Worm (Caenorhabditis elegans) whole organism, young adult: ENCODE results near the gene srlf-11.

Experiments used
- B0261.1 ChIP-seq: sonication (generic microtip); optimal IDR thresholded peaks from 2 replicates; lab custom pipeline; 2016; ENCODE audit warnings: mild to moderate bottlenecking, missing genetic modification characterization, moderate library complexity, missing compliant biosample characterization
- C17E4.6 ChIP-seq: fragments of 200-800 bp; sonication (Bioruptor generic); IDR thresholded peaks from 2 replicates; pipeline ENCODE4 v1.3.6; 2022; ENCODE audit warnings: missing genetic modification reagents, missing genetic modification characterization, missing compliant biosample characterization
- D2030.7 ChIP-seq: fragments of 200-800 bp; sonication (Bioruptor generic); IDR thresholded peaks from 2 replicates; pipeline ENCODE4 v1.3.6; 2022; ENCODE audit warnings: missing genetic modification reagents, missing genetic modification characterization, missing compliant biosample characterization
- F22D6.2 ChIP-seq: sonication (generic microtip); optimal IDR thresholded peaks from 2 replicates; lab custom pipeline; 2016; ENCODE audit warnings: mild to moderate bottlenecking, missing genetic modification characterization, missing compliant biosample characterization
- F23B12.7 ChIP-seq: sonication (generic microtip); optimal IDR thresholded peaks from 2 replicates; lab custom pipeline; 2017; ENCODE audit warnings: missing genetic modification characterization, mild to moderate bottlenecking, missing compliant biosample characterization, antibody characterized with exemption, moderate library complexity; ENCODE audit not compliant: insufficient read depth
- F33H1.4 ChIP-seq: fragments of 200-800 bp; sonication (Bioruptor generic); IDR thresholded peaks from 2 replicates; pipeline ENCODE4 v1.3.6; 2022; ENCODE audit warnings: missing genetic modification reagents, missing genetic modification characterization, missing compliant biosample characterization
- F39B2.1 ChIP-seq: fragments of 200-800 bp; sonication (Bioruptor generic); IDR thresholded peaks from 2 replicates; pipeline ENCODE4 v1.3.6; 2022; ENCODE audit warnings: missing genetic modification reagents, missing genetic modification characterization, missing compliant biosample characterization
- K12H6.12 ChIP-seq: fragments of 200-800 bp; sonication (Bioruptor generic); optimal IDR thresholded peaks from 2 replicates; lab custom pipeline; 2018; ENCODE audit warnings: mild to moderate bottlenecking, missing genetic modification characterization, missing compliant biosample characterization
- Y53G8AR.9 ChIP-seq: fragments of 200-800 bp; sonication (Bioruptor generic); conservative IDR thresholded peaks from 2 replicates; pipeline ENCODE4 v1.3.6; 2022; ENCODE audit warnings: missing genetic modification reagents, missing genetic modification characterization, missing compliant biosample characterization
- Y56A3A.18 ChIP-seq: fragments of 200-800 bp; sonication (Bioruptor generic); IDR thresholded peaks from 2 replicates; pipeline ENCODE4 v1.3.6; 2022; ENCODE audit warnings: missing genetic modification reagents, missing genetic modification characterization, missing compliant biosample characterization
- Y67H2A.10 ChIP-seq: fragments of 200-800 bp; sonication (Bioruptor generic); conservative IDR thresholded peaks from 2 replicates; pipeline ENCODE4 v1.3.6; 2022; ENCODE audit warnings: missing genetic modification reagents, missing genetic modification characterization, missing compliant biosample characterization
- aptf-2 ChIP-seq: fragments of 200-800 bp; sonication (Bioruptor generic); conservative IDR thresholded peaks from 2 replicates; pipeline ENCODE4 v1.3.6; 2022; ENCODE audit warnings: missing genetic modification reagents, missing genetic modification characterization, missing compliant biosample characterization
- athp-1 ChIP-seq: sonication (generic microtip); optimal IDR thresholded peaks from 2 replicates; lab custom pipeline; 2017; ENCODE audit warnings: mild to moderate bottlenecking, missing genetic modification characterization, missing compliant biosample characterization
- attf-6 ChIP-seq: fragments of 200-800 bp; sonication (Bioruptor generic); IDR thresholded peaks from 2 replicates; pipeline ENCODE4 v1.3.6; 2022; ENCODE audit warnings: missing genetic modification reagents, missing genetic modification characterization, missing compliant biosample characterization
- bed-1 ChIP-seq: fragments of 200-800 bp; sonication (Bioruptor generic); IDR thresholded peaks from 2 replicates; pipeline ENCODE4 v1.3.6; 2022; ENCODE audit warnings: missing genetic modification reagents, missing genetic modification characterization, missing compliant biosample characterization
- bed-2 ChIP-seq: fragments of 200-800 bp; sonication (Bioruptor generic); IDR thresholded peaks from 2 replicates; pipeline ENCODE4 v1.3.6; 2022; ENCODE audit warnings: missing genetic modification reagents, missing genetic modification characterization, missing compliant biosample characterization
- cebp-1 ChIP-seq, 2 experiments: fragments of 200-800 bp in 1 of 2; sonication (Bioruptor generic) in 1 of 2; sonication (generic microtip) in 1 of 2; IDR thresholded peaks in 1 of 2; optimal IDR thresholded peaks in 1 of 2; 2 replicates each; pipeline versions ENCODE4 v1.3.6 to Lab custom; 2017 to 2022; ENCODE audit warnings: missing compliant biosample characterization in 2 of 2, missing genetic modification characterization in 2 of 2, mild to moderate bottlenecking in 1 of 2, missing genetic modification reagents in 1 of 2, moderate library complexity in 1 of 2
- dox-1 ChIP-seq: fragments of 200-800 bp; sonication (Bioruptor generic); IDR thresholded peaks from 2 replicates; pipeline ENCODE4 v1.3.6; 2022; ENCODE audit warnings: missing genetic modification reagents, missing genetic modification characterization, missing compliant biosample characterization
- efl-1 ChIP-seq: fragments of 150-350 bp; optimal IDR thresholded peaks from 2 replicates; lab custom pipeline; 2014; ENCODE audit warnings: missing biosample characterization, missing genetic modification reagents, missing genetic modification characterization
- egl-18 ChIP-seq: fragments of 200-800 bp; sonication (Bioruptor generic); IDR thresholded peaks from 2 replicates; pipeline ENCODE4 v1.3.6; 2022; ENCODE audit warnings: missing genetic modification reagents, missing genetic modification characterization, missing compliant biosample characterization
- ets-4 ChIP-seq: fragments of 200-800 bp; sonication (Bioruptor generic); optimal IDR thresholded peaks from 2 replicates; lab custom pipeline; 2018; ENCODE audit warnings: mild to moderate bottlenecking, missing genetic modification characterization, missing compliant biosample characterization
- gei-17 ChIP-seq: fragments of 200-800 bp; sonication (Bioruptor generic); optimal IDR thresholded peaks from 2 replicates; lab custom pipeline; 2018; ENCODE audit warnings: mild to moderate bottlenecking, missing genetic modification characterization, missing compliant biosample characterization
- hlh-12 ChIP-seq: sonication (generic microtip); optimal IDR thresholded peaks from 2 replicates; lab custom pipeline; 2016; ENCODE audit warnings: missing genetic modification characterization, missing compliant biosample characterization
- hmg-20 ChIP-seq: fragments of 200-800 bp; sonication (Bioruptor generic); IDR thresholded peaks from 2 replicates; pipeline ENCODE4 v1.3.6; 2022; ENCODE audit warnings: missing genetic modification reagents, missing genetic modification characterization, missing compliant biosample characterization
- hsf-1 ChIP-seq: fragments of 200-800 bp; sonication (Bioruptor generic); IDR thresholded peaks from 2 replicates; pipeline ENCODE4 v1.3.6; 2022; ENCODE audit warnings: missing genetic modification reagents, missing genetic modification characterization, missing compliant biosample characterization
- lag-1 ChIP-seq: fragments of 200-800 bp; sonication (Bioruptor generic); IDR thresholded peaks from 2 replicates; pipeline ENCODE4 v1.3.6; 2022; ENCODE audit warnings: missing genetic modification reagents, missing genetic modification characterization, missing compliant biosample characterization
- let-526 ChIP-seq: fragments of 200-800 bp; sonication (Bioruptor generic); IDR thresholded peaks from 2 replicates; pipeline ENCODE4 v1.3.6; 2022; ENCODE audit warnings: missing genetic modification reagents, missing genetic modification characterization, missing compliant biosample characterization
- lin-54 ChIP-seq: fragments of 200-800 bp; sonication (Bioruptor generic); optimal IDR thresholded peaks from 2 replicates; lab custom pipeline; 2018; ENCODE audit warnings: mild to moderate bottlenecking, missing genetic modification characterization, missing compliant biosample characterization
- madf-6 ChIP-seq: fragments of 200-800 bp; sonication (Bioruptor generic); IDR thresholded peaks from 2 replicates; pipeline ENCODE4 v1.3.6; 2022; ENCODE audit warnings: missing genetic modification reagents, missing genetic modification characterization, missing compliant biosample characterization
- madf-8 ChIP-seq: fragments of 200-800 bp; sonication (Bioruptor generic); conservative IDR thresholded peaks from 2 replicates; pipeline ENCODE4 v1.3.6; 2022; ENCODE audit warnings: missing genetic modification reagents, missing genetic modification characterization, missing compliant biosample characterization
- mel-28 ChIP-seq: sonication (generic microtip); optimal IDR thresholded peaks from 2 replicates; lab custom pipeline; 2016; ENCODE audit warnings: borderline replicate concordance, mild to moderate bottlenecking, missing genetic modification characterization, missing compliant biosample characterization
- nhr-179 ChIP-seq: sonication (generic microtip); optimal IDR thresholded peaks from 2 replicates; lab custom pipeline; 2016; ENCODE audit warnings: mild to moderate bottlenecking, missing genetic modification characterization, missing compliant biosample characterization
- nhr-27 ChIP-seq: fragments of 200-800 bp; sonication (Bioruptor generic); optimal IDR thresholded peaks from 2 replicates; lab custom pipeline; 2018; ENCODE audit warnings: mild to moderate bottlenecking, missing genetic modification characterization, moderate library complexity, missing compliant biosample characterization
- rec-8 ChIP-seq, 2 experiments: sonication (generic microtip); optimal IDR thresholded peaks; 2 replicates each; lab custom pipeline; 2016; ENCODE audit warnings: mild to moderate bottlenecking in 2 of 2, missing genetic modification characterization in 2 of 2, missing genetic modification reagents in 2 of 2, missing genotype in 2 of 2, missing biosample characterization in 1 of 2, missing compliant biosample characterization in 1 of 2, moderate library complexity in 1 of 2
- rpc-1 ChIP-seq, 2 experiments: fragments of 150-350 bp in 1 of 2; sonication (generic microtip) in 1 of 2; optimal IDR thresholded peaks; 2 replicates each; lab custom pipeline; 2014 to 2018; ENCODE audit warnings: missing biosample characterization in 1 of 2, missing genetic modification characterization in 1 of 2, missing genetic modification reagents in 1 of 2, missing genotype in 1 of 2
- snpc-1.1 ChIP-seq: sonication (generic microtip); optimal IDR thresholded peaks from 2 replicates; lab custom pipeline; 2017; ENCODE audit warnings: missing genetic modification characterization, mild to moderate bottlenecking, missing compliant biosample characterization, antibody characterized with exemption, moderate library complexity, missing genotype, missing genetic modification reagents; ENCODE audit not compliant: insufficient read depth
- snpc-3.4 ChIP-seq: sonication (generic microtip); optimal IDR thresholded peaks from 2 replicates; lab custom pipeline; 2017; ENCODE audit warnings: missing genetic modification characterization, mild to moderate bottlenecking, missing compliant biosample characterization, antibody characterized with exemption, moderate library complexity, missing genotype, missing genetic modification reagents
- snpc-4 ChIP-seq, 5 experiments: fragments of 150-350 bp in 1 of 5; sonication (generic microtip) in 4 of 5; optimal IDR thresholded peaks; 2 replicates each; lab custom pipeline; 2014 to 2018; ENCODE audit warnings: missing genetic modification characterization in 5 of 5, missing biosample characterization in 3 of 5, antibody characterized with exemption in 2 of 5, mild to moderate bottlenecking in 2 of 5, missing compliant biosample characterization in 2 of 5, missing genotype in 2 of 5, moderate library complexity in 2 of 5, missing genetic modification reagents in 1 of 5
- tlf-1 ChIP-seq: fragments of 200-800 bp; sonication (Bioruptor generic); optimal IDR thresholded peaks from 2 replicates; lab custom pipeline; 2018; ENCODE audit warnings: mild to moderate bottlenecking, missing genetic modification characterization, missing compliant biosample characterization
- unc-62 ChIP-seq: fragments of 150-350 bp; optimal IDR thresholded peaks from 2 replicates; lab custom pipeline; 2014; ENCODE audit warnings: missing biosample characterization, missing genetic modification reagents, missing genetic modification characterization
- ztf-22 ChIP-seq: fragments of 200-800 bp; sonication (Bioruptor generic); optimal IDR thresholded peaks from 2 replicates; lab custom pipeline; 2018; ENCODE audit warnings: mild to moderate bottlenecking, missing genetic modification characterization, moderate library complexity, missing compliant biosample characterization
- ztf-28 ChIP-seq: fragments of 200-800 bp; sonication (Bioruptor generic); IDR thresholded peaks from 2 replicates; pipeline ENCODE4 v1.3.6; 2022; ENCODE audit warnings: missing genetic modification reagents, missing genetic modification characterization, missing compliant biosample characterization
- ztf-3 ChIP-seq: fragments of 200-800 bp; sonication (Bioruptor generic); optimal IDR thresholded peaks from 2 replicates; lab custom pipeline; 2018; ENCODE audit warnings: mild to moderate bottlenecking, missing genetic modification characterization, missing compliant biosample characterization
- ztf-6 ChIP-seq: fragments of 200-800 bp; sonication (Bioruptor generic); IDR thresholded peaks from 2 replicates; pipeline ENCODE4 v1.3.6; 2022; ENCODE audit warnings: missing genetic modification reagents, missing genetic modification characterization, missing compliant biosample characterization

srlf-11 gene

ce11 chrIV:10933777-10934546 lies 48.1 kb upstream of the srlf-11 start:
- TF ChIP-seq ets-4 (GFP tag; lab: Kevin White, UChicago), result peak; percentile 14
- no peak for TF ChIP-seq nhr-27
- peak; percentile 43; the same call in 1 of the 2 replicates for TF ChIP-seq let-526 (GFP tag; lab: Robert Waterston, UW)
- no peak for TF ChIP-seq rec-8 (tag; optimal IDR thresholded peaks at IDR 0.05; lab: Kevin White, UChicago)
- TF ChIP-seq hsf-1 (GFP tag; lab: Robert Waterston, UW), result no peak
- no peak for TF ChIP-seq rpc-1 (optimal IDR thresholded peaks at IDR 0.05; lab: Kevin White, UChicago)
- no peak for TF ChIP-seq rpc-1 (tag; optimal IDR thresholded peaks at IDR 0.05; lab: Kevin White, UChicago)
- no peak for TF ChIP-seq aptf-2 (GFP tag; lab: Robert Waterston, UW)
- TF ChIP-seq F33H1.4 (GFP tag; lab: Robert Waterston, UW), result no peak
- TF ChIP-seq mel-28 (tag; lab: Kevin White, UChicago), result peak; percentile 16
- TF ChIP-seq D2030.7 (GFP tag; lab: Robert Waterston, UW), result no peak
- peak; percentile 90 for TF ChIP-seq athp-1 (tag; lab: Kevin White, UChicago)
- TF ChIP-seq hmg-20 (GFP tag; lab: Robert Waterston, UW), result peak; percentile 52; the same call in 1 of the 2 replicates
- no peak for TF ChIP-seq ztf-22 (GFP tag; lab: Kevin White, UChicago)
- no peak for TF ChIP-seq ztf-28
- TF ChIP-seq Y56A3A.18 (GFP tag; lab: Robert Waterston, UW), result peak; percentile 90
- TF ChIP-seq Y67H2A.10, result 0 out of 2 replicates have a peak, but pooled peaks have one; percentile 27
- 0 out of 2 replicates have a peak, but pooled peaks have one; percentile 7 for TF ChIP-seq cebp-1 (GFP tag; IDR thresholded peaks at IDR 0.05; lab: Robert Waterston, UW)
- peak; percentile 82 for TF ChIP-seq cebp-1 (tag; optimal IDR thresholded peaks at IDR 0.05; lab: Kevin White, UChicago)
- TF ChIP-seq ztf-3 (GFP tag; lab: Kevin White, UChicago), result no peak
- TF ChIP-seq lin-54, result no peak
- TF ChIP-seq snpc-1.1 (tag; lab: Kevin White, UChicago), result no peak
- peak; percentile 21; the same call in 1 of the 2 replicates for TF ChIP-seq dox-1 (GFP tag; lab: Robert Waterston, UW)
- no peak for TF ChIP-seq snpc-3.4 (tag; lab: Kevin White, UChicago)
- TF ChIP-seq K12H6.12 (tag; lab: Kevin White, UChicago), result peak; percentile 61
- TF ChIP-seq lag-1, result 0 out of 2 replicates have a peak, but pooled peaks have one; percentile 57
- TF ChIP-seq snpc-4 (GFP tag; optimal IDR thresholded peaks at IDR 0.05; lab: Kevin White, UChicago), result no peak
- peak in 2 of 4 experiments; percentile 10 to 11 for TF ChIP-seq snpc-4 (tag; optimal IDR thresholded peaks at IDR 0.05; lab: Kevin White, UChicago)
- no peak for TF ChIP-seq efl-1
- TF ChIP-seq B0261.1 (tag; lab: Kevin White, UChicago), result peak; percentile 3
- TF ChIP-seq Y53G8AR.9 (GFP tag; lab: Robert Waterston, UW), result peak; percentile 91
- TF ChIP-seq gei-17 (GFP tag; lab: Kevin White, UChicago), result no peak
- TF ChIP-seq C17E4.6, result 0 out of 2 replicates have a peak, but pooled peaks have one; percentile 17
- no peak for TF ChIP-seq F22D6.2 (tag; lab: Kevin White, UChicago)
- TF ChIP-seq madf-6 (GFP tag; lab: Robert Waterston, UW), result peak; percentile 41
- no peak for TF ChIP-seq bed-2 (GFP tag; lab: Robert Waterston, UW)
- no peak for TF ChIP-seq egl-18 (GFP tag; lab: Robert Waterston, UW)
- peak; percentile 83 for TF ChIP-seq tlf-1 (GFP tag; lab: Kevin White, UChicago)
- TF ChIP-seq nhr-179 (tag; lab: Kevin White, UChicago), result no peak
- TF ChIP-seq F39B2.1 (GFP tag; lab: Robert Waterston, UW), result no peak
- no peak for TF ChIP-seq unc-62 (GFP tag; lab: Kevin White, UChicago)
- no peak for TF ChIP-seq F23B12.7
- no peak for TF ChIP-seq hlh-12
- TF ChIP-seq attf-6 (GFP tag; lab: Robert Waterston, UW), result no peak
- TF ChIP-seq madf-8 (GFP tag; lab: Robert Waterston, UW), result no peak
- TF ChIP-seq ztf-6 (GFP tag; lab: Robert Waterston, UW), result no peak
- TF ChIP-seq bed-1 (GFP tag; lab: Robert Waterston, UW), result 0 out of 2 replicates have a peak, but pooled peaks have one; percentile 19
